Fruit fly (Drosophila melanogaster) whole organism, wandering third instar larva: ENCODE results near the gene CG42300.

ENCODE experiments used
- Abd-B ChIP-seq: fragments of >200 bp; optimal IDR thresholded peaks from 2 replicates; lab custom pipeline; 2017; ENCODE audit warnings: missing biosample characterization, missing genetic modification characterization
- CG32264 ChIP-seq: fragments of 200-800 bp; sonication (Bioruptor generic); optimal IDR thresholded peaks from 2 replicates; lab custom pipeline; 2016; ENCODE audit warnings: missing biosample characterization, missing genetic modification characterization
- CG9705 ChIP-seq: fragments of 200-800 bp; sonication (Bioruptor generic); optimal IDR thresholded peaks from 2 replicates; lab custom pipeline; 2018; ENCODE audit warnings: missing biosample characterization, mild to moderate bottlenecking, missing genetic modification characterization
- CrebA ChIP-seq: fragments of 200-800 bp; sonication (Bioruptor generic); optimal IDR thresholded peaks from 2 replicates; lab custom pipeline; 2016; ENCODE audit warnings: missing biosample characterization, mild to moderate bottlenecking, missing genetic modification characterization, borderline replicate concordance
- Dif ChIP-seq: fragments of 200-275, 200-300 bp; sonication (Bioruptor generic); optimal IDR thresholded peaks from 2 replicates; lab custom pipeline; 2018; ENCODE audit warnings: missing biosample characterization, missing genetic modification characterization; ENCODE audit not compliant: partially characterized antibody
- GATAd ChIP-seq: sonication (Bioruptor generic); optimal IDR thresholded peaks from 2 replicates; lab custom pipeline; 2016; ENCODE audit warnings: missing biosample characterization, missing genetic modification characterization
- HLH106 ChIP-seq: fragments of 200-800 bp; optimal IDR thresholded peaks from 3 replicates; lab custom pipeline; 2019; ENCODE audit warnings: missing biosample characterization, mild to moderate bottlenecking, missing genetic modification characterization, moderate library complexity
- Hnf4 ChIP-seq: fragments of 200-800 bp; sonication (Bioruptor generic); optimal IDR thresholded peaks from 2 replicates; lab custom pipeline; 2016; ENCODE audit warnings: missing biosample characterization, mild to moderate bottlenecking, missing genetic modification characterization
- Hr83 ChIP-seq: fragments of 200-300 bp; sonication (Bioruptor generic); optimal IDR thresholded peaks from 2 replicates; lab custom pipeline; 2016; ENCODE audit warnings: missing biosample characterization, mild to moderate bottlenecking, missing genetic modification characterization, moderate library complexity; ENCODE audit not compliant: poor library complexity, severe bottlenecking
- Jra ChIP-seq: sonication (Bioruptor generic); optimal IDR thresholded peaks from 2 replicates; lab custom pipeline; 2016; ENCODE audit warnings: missing biosample characterization, missing genetic modification characterization
- Mio ChIP-seq: sonication (Bioruptor generic); optimal IDR thresholded peaks from 2 replicates; lab custom pipeline; 2016; ENCODE audit warnings: missing biosample characterization, missing genetic modification characterization
- Myc ChIP-seq: fragments of >200 bp; optimal IDR thresholded peaks from 2 replicates; lab custom pipeline; 2017
- N ChIP-seq: fragments of >200 bp; optimal IDR thresholded peaks from 2 replicates; lab custom pipeline; 2018; ENCODE audit warnings: missing biosample characterization, missing external identifiers, missing genetic modification characterization
- OdsH ChIP-seq: fragments of 200-800 bp; sonication (Bioruptor generic); optimal IDR thresholded peaks from 2 replicates; lab custom pipeline; 2016; ENCODE audit warnings: missing biosample characterization, mild to moderate bottlenecking, missing genetic modification characterization
- Rel ChIP-seq, 2 experiments: fragments of 200-800 bp; sonication (Bioruptor generic) in 1 of 2; optimal IDR thresholded peaks; 2 replicates in 1 of 2; 3 replicates in 1 of 2; lab custom pipeline; 2016 to 2019; ENCODE audit warnings: mild to moderate bottlenecking in 2 of 2, missing biosample characterization in 2 of 2, missing genetic modification characterization in 2 of 2, moderate library complexity in 1 of 2
- Sp1 ChIP-seq: fragments of 200-800 bp; sonication (Bioruptor generic); optimal IDR thresholded peaks from 3 replicates; lab custom pipeline; 2019; ENCODE audit warnings: missing biosample characterization, mild to moderate bottlenecking, missing genetic modification characterization, moderate library complexity
- Vsx2 ChIP-seq: fragments of 200-300, 225-300 bp; sonication (Bioruptor generic); optimal IDR thresholded peaks from 2 replicates; lab custom pipeline; 2018; ENCODE audit warnings: missing biosample characterization, missing genetic modification characterization; ENCODE audit not compliant: partially characterized antibody
- br ChIP-seq: fragments of 200-800 bp; sonication (Bioruptor generic); optimal IDR thresholded peaks from 2 replicates; lab custom pipeline; 2016; ENCODE audit warnings: missing biosample characterization, missing genetic modification characterization
- brk ChIP-seq: fragments of 200-800 bp; sonication (Bioruptor generic); optimal IDR thresholded peaks from 2 replicates; lab custom pipeline; 2016; ENCODE audit warnings: missing biosample characterization, mild to moderate bottlenecking, missing genetic modification characterization
- dmrt93B ChIP-seq: fragments of 200-800 bp; sonication (Bioruptor generic); optimal IDR thresholded peaks from 2 replicates; lab custom pipeline; 2018; ENCODE audit warnings: missing biosample characterization, mild to moderate bottlenecking, missing genetic modification characterization
- dsf ChIP-seq: sonication (Bioruptor generic); optimal IDR thresholded peaks from 2 replicates; lab custom pipeline; 2016; ENCODE audit warnings: missing biosample characterization, missing genetic modification characterization, borderline replicate concordance
- ey ChIP-seq: fragments of 200-800 bp; sonication (Bioruptor generic); optimal IDR thresholded peaks from 2 replicates; lab custom pipeline; 2016; ENCODE audit warnings: missing biosample characterization, missing genetic modification characterization
- foxo ChIP-seq, 2 experiments: fragments of 200-800 bp; sonication (Bioruptor generic); optimal IDR thresholded peaks; 2 replicates in 1 of 2; 3 replicates in 1 of 2; lab custom pipeline; 2016 to 2017; ENCODE audit warnings: missing biosample characterization in 2 of 2, missing genetic modification characterization in 2 of 2
- fru ChIP-seq: fragments of 200-800 bp; sonication (Bioruptor generic); optimal IDR thresholded peaks from 3 replicates; lab custom pipeline; 2016; ENCODE audit warnings: missing biosample characterization, mild to moderate bottlenecking, missing genetic modification characterization
- h ChIP-seq: fragments of 200-800 bp; sonication (Bioruptor generic); optimal IDR thresholded peaks from 3 replicates; lab custom pipeline; 2016; ENCODE audit warnings: missing biosample characterization, mild to moderate bottlenecking, missing genetic modification characterization
- jim ChIP-seq: fragments of 175-275, 200-325 bp; sonication (Bioruptor generic); optimal IDR thresholded peaks from 2 replicates; lab custom pipeline; 2016; ENCODE audit warnings: missing biosample characterization, mild to moderate bottlenecking, missing genetic modification characterization
- pan ChIP-seq: fragments of >200 bp; optimal IDR thresholded peaks from 2 replicates; lab custom pipeline; 2017
- psq ChIP-seq: fragments of 200-800 bp; sonication (Bioruptor generic); optimal IDR thresholded peaks from 3 replicates; lab custom pipeline; 2017; ENCODE audit warnings: missing biosample characterization, mild to moderate bottlenecking, missing genetic modification characterization, moderate library complexity
- rgr ChIP-seq: fragments of 200-800 bp; sonication (Bioruptor generic); optimal IDR thresholded peaks from 3 replicates; lab custom pipeline; 2016; ENCODE audit warnings: missing biosample characterization, mild to moderate bottlenecking, missing genetic modification characterization
- sage ChIP-seq: fragments of 200-800 bp; sonication (Bioruptor generic); optimal IDR thresholded peaks from 2 replicates; lab custom pipeline; 2016; ENCODE audit warnings: missing biosample characterization, mild to moderate bottlenecking, missing genetic modification characterization
- sv ChIP-seq: fragments of 200-800 bp; sonication (Bioruptor generic); optimal IDR thresholded peaks from 3 replicates; lab custom pipeline; 2016; ENCODE audit warnings: missing biosample characterization, missing genetic modification characterization
- usp ChIP-seq: fragments of >200 bp; optimal IDR thresholded peaks from 2 replicates; lab custom pipeline; 2017; ENCODE audit warnings: missing biosample characterization, missing genetic modification characterization
- woc ChIP-seq: sonication (Bioruptor generic); optimal IDR thresholded peaks from 2 replicates; lab custom pipeline; 2016; ENCODE audit warnings: missing biosample characterization, mild to moderate bottlenecking, missing genetic modification characterization

The CG42300 gene

DNA sequence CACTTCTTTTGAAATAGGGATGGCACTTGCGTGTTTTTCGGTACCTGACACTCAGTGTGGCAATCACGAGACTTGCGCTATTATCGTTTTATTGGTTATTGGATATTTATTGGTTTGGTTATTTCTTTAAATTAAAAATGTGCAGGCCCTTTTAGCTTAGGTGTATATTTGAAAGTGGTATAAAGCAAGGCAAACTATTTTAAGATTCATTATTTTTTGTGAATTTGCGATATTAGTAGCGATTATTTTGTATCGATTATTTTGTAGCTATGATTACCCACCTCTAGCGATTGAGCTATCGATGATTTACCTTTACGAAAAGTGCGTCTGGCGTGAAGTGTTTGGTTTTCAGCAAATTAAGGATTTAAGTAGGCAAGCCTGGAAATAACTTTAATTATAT, 27.0 kb upstream of the CG42300 start, which contains the start of the genes CG9215 and CG8097 (continued):
- TF ChIP-seq dsf (GFP tag; lab: Kevin White, UChicago) (no peak), HLH106 (peak; percentile 63), foxo (GFP tag; optimal IDR thresholded peaks at IDR 0.05; lab: Kevin White, UChicago) (peak in 1 of 2 experiments; percentile 66), Myc (lab: Kevin White, UChicago) (peak; percentile 32)

DNA sequence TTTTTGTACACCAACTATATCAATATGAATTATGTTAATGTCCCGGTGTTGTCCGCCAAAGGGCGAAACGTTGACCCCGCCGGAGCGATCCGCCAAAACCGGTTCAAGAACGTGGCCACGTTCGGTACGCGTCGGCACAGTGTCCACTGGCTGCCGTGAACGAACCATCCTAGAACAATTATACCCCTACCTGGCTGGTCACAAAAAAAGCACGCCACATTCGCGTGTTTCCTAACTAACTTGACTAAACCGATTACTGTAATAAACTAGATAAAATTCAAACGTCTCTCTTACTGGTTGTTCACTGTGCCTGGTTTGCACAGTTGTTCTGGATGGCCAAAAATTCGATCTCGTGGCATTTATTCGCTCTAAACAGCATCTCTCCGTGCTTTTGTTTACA, 23.7 kb upstream of the CG42300 start:
- peak; percentile 98 for TF ChIP-seq ey (GFP tag; lab: Kevin White, UChicago)
- peak; percentile 96 for TF ChIP-seq Hr83 (GFP tag; lab: Kevin White, UChicago)
- TF ChIP-seq sage = peak; percentile 97
- TF ChIP-seq sv (GFP tag; lab: Kevin White, UChicago) = peak; percentile 93
- peak; percentile 98 for TF ChIP-seq rgr (GFP tag; lab: Kevin White, UChicago)
- TF ChIP-seq GATAd (GFP tag; lab: Kevin White, UChicago) = peak; percentile 89
- peak; percentile 98 for TF ChIP-seq h (GFP tag; lab: Kevin White, UChicago)
- no peak for TF ChIP-seq brk (GFP tag; lab: Kevin White, UChicago)
- peak; percentile 94 for TF ChIP-seq dmrt93B
- TF ChIP-seq dsf (GFP tag; lab: Kevin White, UChicago) = peak; percentile 71
- peak; percentile 94 for TF ChIP-seq psq (GFP tag; lab: Kevin White, UChicago)
- TF ChIP-seq Dif (GFP tag; lab: Kevin White, UChicago) = no peak
- peak; percentile 96 for TF ChIP-seq OdsH (GFP tag; lab: Kevin White, UChicago)
- peak; percentile 97 for TF ChIP-seq fru
- peak; percentile 98 for TF ChIP-seq Hnf4 (GFP tag; lab: Kevin White, UChicago)
- peak; percentile 97 for TF ChIP-seq HLH106
- TF ChIP-seq Abd-B (GFP tag; lab: Kevin White, UChicago) = no peak
- TF ChIP-seq Sp1 (GFP tag; lab: Kevin White, UChicago) = peak; percentile 97
- TF ChIP-seq jim = peak; percentile 85
- no peak for TF ChIP-seq Myc (lab: Kevin White, UChicago)
- peak; percentile 98 for TF ChIP-seq br (GFP tag; lab: Kevin White, UChicago)
- peak; percentile 89 for TF ChIP-seq Rel (GFP tag; optimal IDR thresholded peaks at IDR 0.05; lab: Kevin White, UChicago)
- TF ChIP-seq Rel (tag; optimal IDR thresholded peaks at IDR 0.05; lab: Kevin White, UChicago) = peak; percentile 88
- no peak for TF ChIP-seq N (GFP tag; lab: Kevin White, UChicago)
- peak; percentile 95 to 99 for TF ChIP-seq foxo (GFP tag; optimal IDR thresholded peaks at IDR 0.05; lab: Kevin White, UChicago)
- peak; percentile 95 for TF ChIP-seq CG9705 (GFP tag; lab: Kevin White, UChicago)
- TF ChIP-seq woc (GFP tag; lab: Kevin White, UChicago) = peak; percentile 97
- peak; percentile 95 for TF ChIP-seq CG32264 (GFP tag; lab: Kevin White, UChicago)
- peak; percentile 94 for TF ChIP-seq Jra (GFP tag; lab: Kevin White, UChicago)
- TF ChIP-seq Mio = peak; percentile 83
- no peak for TF ChIP-seq pan (lab: Kevin White, UChicago)

DNA sequence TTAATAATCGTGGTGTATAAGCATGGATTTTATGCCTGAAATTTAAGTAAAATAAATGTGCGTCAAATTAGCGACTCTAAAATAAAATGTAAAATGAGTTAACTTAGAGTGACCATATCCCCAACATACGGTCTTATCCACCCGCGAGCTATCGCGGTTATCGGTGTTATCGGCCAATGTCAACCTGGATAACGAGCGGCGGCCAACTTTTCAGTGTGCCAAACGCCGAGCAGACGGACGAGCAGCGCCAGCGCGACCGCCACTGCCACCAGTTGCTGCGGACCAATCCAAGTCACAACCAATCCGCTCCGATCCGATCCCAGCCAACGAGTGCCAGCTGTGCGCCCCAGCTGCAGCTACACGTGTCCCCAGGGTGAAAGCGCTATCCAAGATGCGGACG, 22.2 kb upstream of the CG42300 start, which contains the start of the genes cerv and CG7872:
Gene cerv (minus strand): TSS at position 129 of the 400 bp plus-strand sequence.
Gene CG7872 (plus strand): TSS at position 163 of the 400 bp plus-strand sequence.
- peak in 1 of 2 experiments; percentile 8 for TF ChIP-seq foxo (GFP tag; optimal IDR thresholded peaks at IDR 0.05; lab: Kevin White, UChicago)
- no peak for TF ChIP-seq Rel (GFP tag; optimal IDR thresholded peaks at IDR 0.05; lab: Kevin White, UChicago)
- TF ChIP-seq Rel (tag; optimal IDR thresholded peaks at IDR 0.05; lab: Kevin White, UChicago) = peak; percentile 1
- no peak for TF ChIP-seq Hnf4 (GFP tag; lab: Kevin White, UChicago)
- TF ChIP-seq GATAd (GFP tag; lab: Kevin White, UChicago) = no peak
- no peak for TF ChIP-seq Dif (GFP tag; lab: Kevin White, UChicago)
- no peak for TF ChIP-seq CrebA (GFP tag; lab: Kevin White, UChicago)
- TF ChIP-seq OdsH (GFP tag; lab: Kevin White, UChicago) = no peak
- TF ChIP-seq Hr83 (GFP tag; lab: Kevin White, UChicago) = peak; percentile 37
- peak; percentile 3 for TF ChIP-seq rgr (GFP tag; lab: Kevin White, UChicago)
- TF ChIP-seq, all 38 proteins: peak for 4

DNA sequence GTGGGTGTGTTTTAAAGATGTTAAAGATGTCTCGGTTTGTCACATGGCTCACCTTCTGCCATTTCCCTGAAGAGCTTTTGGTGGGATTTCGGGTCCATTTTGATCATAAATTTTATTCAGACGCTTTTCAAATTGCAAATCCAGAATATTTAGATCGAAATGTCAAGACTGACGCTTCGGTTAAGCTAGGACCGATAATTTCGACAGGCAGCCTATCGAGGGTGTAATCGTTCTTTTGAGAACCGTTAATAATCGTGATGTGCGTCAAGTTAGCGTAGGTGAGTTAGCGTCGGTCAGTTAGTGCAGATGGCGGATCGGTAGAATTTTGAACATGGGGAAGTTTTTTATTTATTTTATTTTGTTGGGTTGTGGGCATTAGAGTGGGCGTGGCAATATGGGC, 19.7 kb upstream of the CG42300 start, which contains the start of gene CG42299:
Gene CG42299 (minus strand): TSS at position 127 of the 400 bp plus-strand sequence.
- TF ChIP-seq dsf (GFP tag; lab: Kevin White, UChicago) (no peak), br (GFP tag; lab: Kevin White, UChicago) (no peak), Jra (GFP tag; lab: Kevin White, UChicago) (no peak), Myc (lab: Kevin White, UChicago) (no peak), Vsx2 (no peak), usp (GFP tag; lab: Kevin White, UChicago) (no peak), Hr83 (GFP tag; lab: Kevin White, UChicago) (no peak), Mio (no peak), N (GFP tag; lab: Kevin White, UChicago) (no peak), Hnf4 (GFP tag; lab: Kevin White, UChicago) (no peak)
